Fruit fly (Drosophila melanogaster) whole organism, embryonic: ENCODE results near the gene Sil1.

Experiments
- B-H1 ChIP-seq: fragments of 200-800 bp; sonication (Bioruptor generic); IDR thresholded peaks from 3 replicates; pipeline ENCODE4 v1.3.6; 2022; ENCODE audit warnings: missing biosample characterization, missing genetic modification characterization
- BEAF-32 ChIP-seq: fragments of 200-800 bp; sonication (Bioruptor generic); optimal IDR thresholded peaks from 3 replicates; lab custom pipeline; 2017; ENCODE audit warnings: missing biosample characterization, missing genetic modification characterization, mild to moderate bottlenecking, moderate library complexity, missing genetic modification reagents
- Blimp-1 ChIP-seq: fragments of 200-800 bp; sonication (Bioruptor generic); optimal IDR thresholded peaks from 3 replicates; lab custom pipeline; 2018; ENCODE audit warnings: missing biosample characterization, missing genetic modification characterization, mild to moderate bottlenecking, moderate library complexity, missing genetic modification reagents
- CG10274 ChIP-seq: fragments of 200-800 bp; sonication (Bioruptor generic); optimal IDR thresholded peaks from 3 replicates; lab custom pipeline; 2017; ENCODE audit warnings: missing biosample characterization, mild to moderate bottlenecking, missing genetic modification characterization
- CG10366 ChIP-seq: fragments of 200-800 bp; sonication (Bioruptor generic); IDR thresholded peaks from 2 replicates; pipeline ENCODE4 v1.3.6; 2022; ENCODE audit warnings: missing biosample characterization, missing genetic modification characterization
- CG10959 ChIP-seq: fragments of 200-800 bp; sonication (Bioruptor generic); IDR thresholded peaks from 2 replicates; pipeline ENCODE4 v1.3.6; 2022; ENCODE audit warnings: missing biosample characterization, missing genetic modification characterization
- CG12071 ChIP-seq: fragments of 200-800 bp; sonication (Bioruptor generic); optimal IDR thresholded peaks from 3 replicates; lab custom pipeline; 2018; ENCODE audit warnings: missing biosample characterization, mild to moderate bottlenecking, missing genetic modification characterization
- CG15011 ChIP-seq: fragments of 200-800 bp; sonication (Bioruptor generic); optimal IDR thresholded peaks from 3 replicates; lab custom pipeline; 2018; ENCODE audit warnings: missing biosample characterization, mild to moderate bottlenecking, missing genetic modification characterization
- CG1647 ChIP-seq: fragments of 200-800 bp; sonication (Bioruptor generic); optimal IDR thresholded peaks from 3 replicates; lab custom pipeline; 2016; ENCODE audit warnings: missing biosample characterization, missing genetic modification characterization
- CG18262 ChIP-seq: fragments of 200-800 bp; optimal IDR thresholded peaks from 3 replicates; lab custom pipeline; 2019; ENCODE audit warnings: missing biosample characterization, mild to moderate bottlenecking, missing genetic modification characterization, moderate library complexity
- CG18599 ChIP-seq: fragments of 200-800 bp; sonication (Bioruptor generic); optimal IDR thresholded peaks from 3 replicates; lab custom pipeline; 2017; ENCODE audit warnings: missing biosample characterization, missing genetic modification characterization, mild to moderate bottlenecking, moderate library complexity, missing genetic modification reagents
- CG4617 ChIP-seq: fragments of 200-800 bp; sonication (Bioruptor generic); optimal IDR thresholded peaks from 3 replicates; lab custom pipeline; 2016; ENCODE audit warnings: missing biosample characterization, missing genetic modification characterization, borderline replicate concordance
- CG5245 ChIP-seq: fragments of 200-800 bp; sonication (Bioruptor generic); optimal IDR thresholded peaks from 3 replicates; lab custom pipeline; 2016; ENCODE audit warnings: missing biosample characterization, missing genetic modification characterization
- CG6175 ChIP-seq: fragments of 200-800 bp; sonication (Bioruptor generic); IDR thresholded peaks from 3 replicates; pipeline ENCODE4 v1.3.6; 2022; ENCODE audit warnings: missing biosample characterization, missing genetic modification characterization
- CG6654 ChIP-seq: fragments of 200-800 bp; sonication (Bioruptor generic); optimal IDR thresholded peaks from 2 replicates; lab custom pipeline; 2017; ENCODE audit warnings: missing biosample characterization, mild to moderate bottlenecking, missing genetic modification characterization
- CG6854 ChIP-seq: fragments of 200-800 bp; sonication (Bioruptor generic); optimal IDR thresholded peaks from 3 replicates; lab custom pipeline; 2017; ENCODE audit warnings: missing biosample characterization, mild to moderate bottlenecking, missing genetic modification characterization
- CG7745 ChIP-seq: fragments of 200-800 bp; sonication (Bioruptor generic); optimal IDR thresholded peaks from 2 replicates; lab custom pipeline; 2018; ENCODE audit warnings: missing biosample characterization, mild to moderate bottlenecking, missing genetic modification characterization, moderate library complexity
- CG7928 ChIP-seq: fragments of 200-800 bp; sonication (Bioruptor generic); optimal IDR thresholded peaks from 2 replicates; lab custom pipeline; 2017; ENCODE audit warnings: missing biosample characterization, mild to moderate bottlenecking, missing genetic modification characterization
- D19A ChIP-seq: fragments of 200-800 bp; optimal IDR thresholded peaks from 3 replicates; lab custom pipeline; 2019; ENCODE audit warnings: missing biosample characterization, mild to moderate bottlenecking, missing genetic modification characterization, moderate library complexity
- Dll ChIP-seq: fragments of 200-800 bp; sonication (Bioruptor generic); IDR thresholded peaks from 4 replicates; pipeline ENCODE4 v1.3.6; 2022; ENCODE audit warnings: missing biosample characterization, missing genetic modification characterization; ENCODE audit not compliant: partially characterized antibody
- Dref ChIP-seq: fragments of 200-800 bp; sonication (Bioruptor generic); IDR thresholded peaks from 2 replicates; pipeline ENCODE4 v1.3.6; 2022; ENCODE audit warnings: missing biosample characterization, missing genetic modification characterization
- E2f1 ChIP-seq: fragments of 200-800 bp; sonication (Bioruptor generic); IDR thresholded peaks from 2 replicates; pipeline ENCODE4 v1.3.6; 2022; ENCODE audit warnings: missing biosample characterization, missing genetic modification characterization
- H2.0 ChIP-seq: fragments of 200-800 bp; sonication (Bioruptor generic); IDR thresholded peaks from 2 replicates; pipeline ENCODE4 v1.3.6; 2022; ENCODE audit warnings: missing biosample characterization, missing genetic modification characterization
- HLH54F ChIP-seq: fragments of 200-800 bp; sonication (Bioruptor generic); optimal IDR thresholded peaks from 3 replicates; lab custom pipeline; 2016; ENCODE audit warnings: missing biosample characterization, missing genetic modification characterization
- HLHmδ ChIP-seq: fragments of 200-800 bp; sonication (Bioruptor generic); optimal IDR thresholded peaks from 2 replicates; lab custom pipeline; 2018; ENCODE audit warnings: missing biosample characterization, mild to moderate bottlenecking, missing genetic modification characterization, moderate library complexity
- Hmr ChIP-seq: fragments of 200-800 bp; sonication (Bioruptor generic); optimal IDR thresholded peaks from 3 replicates; lab custom pipeline; 2017; ENCODE audit warnings: mild to moderate bottlenecking, missing biosample characterization, missing genetic modification reagents, missing genetic modification characterization
- Hr39 ChIP-seq: fragments of >200 bp; optimal IDR thresholded peaks from 2 replicates; lab custom pipeline; 2017
- Hr78 ChIP-seq, 2 experiments: fragments of 200-800 bp in 1 of 2; fragments of >200 bp in 1 of 2; sonication (Bioruptor generic) in 1 of 2; optimal IDR thresholded peaks; 2 replicates each; lab custom pipeline; 2017 to 2019; ENCODE audit warnings: missing biosample characterization in 2 of 2, missing genetic modification characterization in 2 of 2, mild to moderate bottlenecking in 1 of 2, moderate library complexity in 1 of 2
- MESR4 ChIP-seq: fragments of 200-800 bp; sonication (Bioruptor generic); optimal IDR thresholded peaks from 2 replicates; lab custom pipeline; 2018; ENCODE audit warnings: missing biosample characterization, mild to moderate bottlenecking, missing genetic modification characterization, moderate library complexity
- Meics ChIP-seq: fragments of 200-800 bp; sonication (Bioruptor generic); optimal IDR thresholded peaks from 2 replicates; lab custom pipeline; 2017; ENCODE audit warnings: missing biosample characterization, mild to moderate bottlenecking, missing genetic modification characterization
- NfI ChIP-seq: fragments of 200-800 bp; sonication (Bioruptor generic); optimal IDR thresholded peaks from 3 replicates; lab custom pipeline; 2018; ENCODE audit warnings: missing biosample characterization, mild to moderate bottlenecking, missing genetic modification characterization, moderate library complexity
- PHDP ChIP-seq: fragments of 200-800 bp; sonication (Bioruptor generic); optimal IDR thresholded peaks from 3 replicates; lab custom pipeline; 2018; ENCODE audit warnings: missing biosample characterization, mild to moderate bottlenecking, missing genetic modification characterization, moderate library complexity
- Sox102F ChIP-seq: fragments of 200-800 bp; sonication (Bioruptor generic); optimal IDR thresholded peaks from 2 replicates; lab custom pipeline; 2018; ENCODE audit warnings: missing biosample characterization, mild to moderate bottlenecking, missing genetic modification characterization, moderate library complexity
- Xbp1 ChIP-seq: fragments of 200-800 bp; sonication (Bioruptor generic); optimal IDR thresholded peaks from 3 replicates; lab custom pipeline; 2016; ENCODE audit warnings: missing biosample characterization, mild to moderate bottlenecking, missing genetic modification characterization
- abd-A ChIP-seq: fragments of 200-800 bp; sonication (Bioruptor generic); optimal IDR thresholded peaks from 3 replicates; lab custom pipeline; 2019; ENCODE audit warnings: missing biosample characterization, mild to moderate bottlenecking, missing genetic modification characterization, moderate library complexity
- ase ChIP-seq: fragments of 200-800 bp; sonication (Bioruptor generic); IDR thresholded peaks from 3 replicates; pipeline ENCODE4 v1.3.6; 2022; ENCODE audit warnings: missing biosample characterization, missing genetic modification characterization
- bcd ChIP-seq: fragments of 200-800 bp; sonication (Bioruptor generic); optimal IDR thresholded peaks from 2 replicates; lab custom pipeline; 2017; ENCODE audit warnings: missing biosample characterization, mild to moderate bottlenecking, missing genetic modification characterization
- cwo ChIP-seq: fragments of 200-800 bp; sonication (Bioruptor generic); optimal IDR thresholded peaks from 3 replicates; lab custom pipeline; 2017; ENCODE audit warnings: missing biosample characterization, missing genetic modification characterization, mild to moderate bottlenecking, moderate library complexity, missing genetic modification reagents
- disco-r ChIP-seq: fragments of 200-800 bp; sonication (Bioruptor generic); optimal IDR thresholded peaks from 2 replicates; lab custom pipeline; 2016; ENCODE audit warnings: missing biosample characterization, missing genetic modification characterization
- fd102C ChIP-seq: fragments of 200-800 bp; sonication (Bioruptor generic); optimal IDR thresholded peaks from 2 replicates; lab custom pipeline; 2018; ENCODE audit warnings: missing biosample characterization, mild to moderate bottlenecking, missing genetic modification characterization, moderate library complexity
- gfzf ChIP-seq: fragments of 200-800 bp; sonication (Bioruptor generic); optimal IDR thresholded peaks from 2 replicates; lab custom pipeline; 2016; ENCODE audit warnings: missing biosample characterization, mild to moderate bottlenecking, missing genetic modification characterization, moderate library complexity
- jigr1 ChIP-seq: fragments of 200-800 bp; sonication (Bioruptor generic); IDR thresholded peaks from 3 replicates; pipeline ENCODE4 v1.3.6; 2022; ENCODE audit warnings: missing biosample characterization, missing genetic modification characterization
- kay ChIP-seq: fragments of 200-800 bp; sonication (Bioruptor generic); optimal IDR thresholded peaks from 2 replicates; lab custom pipeline; 2016; ENCODE audit warnings: missing biosample characterization, missing genetic modification characterization
- maf-S ChIP-seq: fragments of 200-800 bp; sonication (Bioruptor generic); optimal IDR thresholded peaks from 2 replicates; lab custom pipeline; 2016; ENCODE audit warnings: missing biosample characterization, missing genetic modification characterization
- pzg ChIP-seq: fragments of 200-800 bp; sonication (Bioruptor generic); optimal IDR thresholded peaks from 3 replicates; lab custom pipeline; 2018; ENCODE audit warnings: missing biosample characterization, mild to moderate bottlenecking, missing genetic modification characterization, moderate library complexity
- ro ChIP-seq: fragments of 200-800 bp; sonication (Bioruptor generic); IDR thresholded peaks from 2 replicates; pipeline ENCODE4 v1.3.6; 2022; ENCODE audit warnings: missing biosample characterization, missing genetic modification characterization
- sc ChIP-seq, 3 experiments: fragments of >200 bp in 2 of 3; fragments of 200-800 bp in 1 of 3; sonication (Bioruptor generic) in 1 of 3; optimal IDR thresholded peaks; 2 replicates in 2 of 3; 3 replicates in 1 of 3; lab custom pipeline; 2017; ENCODE audit warnings: mild to moderate bottlenecking in 1 of 3, missing biosample characterization in 1 of 3, missing genetic modification characterization in 1 of 3, missing genetic modification reagents in 1 of 3
- schlank ChIP-seq: fragments of 200-800 bp; sonication (Bioruptor generic); optimal IDR thresholded peaks from 2 replicates; lab custom pipeline; 2018; ENCODE audit warnings: missing biosample characterization, mild to moderate bottlenecking, missing genetic modification characterization
- vfl ChIP-seq: fragments of 200-800 bp; sonication (Bioruptor generic); optimal IDR thresholded peaks from 2 replicates; lab custom pipeline; 2016; ENCODE audit warnings: missing biosample characterization, missing genetic modification characterization
- vnd ChIP-seq: fragments of 200-800 bp; sonication (Bioruptor generic); IDR thresholded peaks from 3 replicates; pipeline ENCODE4 v1.3.6; 2022; ENCODE audit warnings: missing biosample characterization, missing genetic modification characterization; ENCODE audit not compliant: partially characterized antibody
- yki ChIP-seq: fragments of >200 bp; optimal IDR thresholded peaks from 3 replicates; lab custom pipeline; 2018

Gene Sil1

DNA sequence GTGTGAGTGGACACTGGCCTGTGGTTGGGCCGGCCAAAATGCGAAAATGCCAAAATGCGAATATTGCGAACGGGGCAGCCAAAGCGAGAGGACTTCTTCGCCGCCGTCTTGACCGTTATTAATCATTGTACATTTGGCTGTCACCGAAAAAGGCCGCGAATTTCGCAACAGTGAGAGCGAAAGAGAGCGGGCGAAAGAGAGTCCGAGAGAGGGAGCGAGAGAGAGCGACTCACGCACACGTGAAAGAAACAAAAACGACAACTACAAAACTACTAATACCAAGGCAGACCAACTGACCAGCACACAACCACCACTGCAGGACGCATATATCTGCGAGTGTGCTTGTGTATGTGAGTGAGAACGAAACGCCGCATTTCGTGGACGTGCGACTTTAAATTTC is 50.8 kb downstream of the Sil1 start:
- no peak for TF ChIP-seq Hr78 (GFP tag; optimal IDR thresholded peaks at IDR 0.05; lab: Kevin White, UChicago)
- no peak for TF ChIP-seq D19A (tag; lab: Kevin White, UChicago)
- no peak for TF ChIP-seq CG10366 (GFP tag; lab: Robert Waterston, UW)
- no peak for TF ChIP-seq maf-S (GFP tag; lab: Kevin White, UChicago)
- no peak for TF ChIP-seq abd-A (tag; lab: Kevin White, UChicago)
- no peak for TF ChIP-seq kay
- no peak for TF ChIP-seq BEAF-32
- no peak for TF ChIP-seq CG4617 (GFP tag; lab: Kevin White, UChicago)
- TF ChIP-seq HLH54F (GFP tag; lab: Kevin White, UChicago), result no peak
- no peak for TF ChIP-seq CG1647 (GFP tag; lab: Kevin White, UChicago)
- TF ChIP-seq E2f1, result no peak
- no peak for TF ChIP-seq jigr1 (GFP tag; lab: Robert Waterston, UW)
- TF ChIP-seq Dll (GFP tag; lab: Robert Waterston, UW), result 0 out of 4 replicates have a peak, but pooled peaks have one; percentile 22
- TF ChIP-seq Hmr (GFP tag; lab: Kevin White, UChicago), result no peak
- TF ChIP-seq MESR4 (GFP tag; lab: Kevin White, UChicago), result no peak
- no peak for TF ChIP-seq ro (GFP tag; lab: Robert Waterston, UW)
- peak; percentile 68 for TF ChIP-seq yki
- no peak for TF ChIP-seq disco-r (GFP tag; lab: Kevin White, UChicago)
- no peak for TF ChIP-seq CG6854 (GFP tag; lab: Kevin White, UChicago)
- no peak for TF ChIP-seq CG7745
- TF ChIP-seq CG12071 (GFP tag; lab: Kevin White, UChicago), result no peak
- no peak for TF ChIP-seq CG15011 (GFP tag; lab: Kevin White, UChicago)
- TF ChIP-seq cwo (GFP tag; lab: Kevin White, UChicago), result no peak
- no peak for TF ChIP-seq H2.0 (GFP tag; lab: Robert Waterston, UW)
- TF ChIP-seq gfzf (GFP tag; lab: Kevin White, UChicago), result no peak
- no peak for TF ChIP-seq Hr39 (lab: Kevin White, UChicago)
- TF ChIP-seq vfl (GFP tag; lab: Kevin White, UChicago), result no peak
- TF ChIP-seq HLHmδ, result no peak
- TF ChIP-seq CG7928 (GFP tag; lab: Kevin White, UChicago), result no peak
- no peak for TF ChIP-seq fd102C (GFP tag; lab: Kevin White, UChicago)
- TF ChIP-seq ase (GFP tag; lab: Robert Waterston, UW), result no peak
- no peak for TF ChIP-seq schlank (tag; lab: Kevin White, UChicago)
- TF ChIP-seq B-H1 (GFP tag; lab: Robert Waterston, UW), result no peak
- no peak for TF ChIP-seq Sox102F (GFP tag; lab: Kevin White, UChicago)
- no peak for TF ChIP-seq NfI (GFP tag; lab: Kevin White, UChicago)
- TF ChIP-seq CG10959, result no peak
- no peak for TF ChIP-seq Blimp-1
- no peak for TF ChIP-seq sc (optimal IDR thresholded peaks at IDR 0.05; lab: Kevin White, UChicago)
- TF ChIP-seq sc (GFP tag; optimal IDR thresholded peaks at IDR 0.05; lab: Kevin White, UChicago), result no peak
- TF ChIP-seq CG5245 (GFP tag; lab: Kevin White, UChicago), result no peak
- TF ChIP-seq Meics (GFP tag; lab: Kevin White, UChicago), result no peak
- TF ChIP-seq vnd, result no peak
- no peak for TF ChIP-seq PHDP (tag; lab: Kevin White, UChicago)
- TF ChIP-seq Dref, result no peak
- TF ChIP-seq CG10274 (GFP tag; lab: Kevin White, UChicago), result no peak
- TF ChIP-seq Xbp1 (GFP tag; lab: Kevin White, UChicago), result no peak
- TF ChIP-seq pzg (GFP tag; lab: Kevin White, UChicago), result no peak
- no peak for TF ChIP-seq bcd (GFP tag; lab: Kevin White, UChicago)
- no peak for TF ChIP-seq CG6654 (GFP tag; lab: Kevin White, UChicago)
- no peak for TF ChIP-seq CG18262
- TF ChIP-seq CG6175 (GFP tag; lab: Robert Waterston, UW), result no peak
- TF ChIP-seq CG18599 (GFP tag; lab: Kevin White, UChicago), result no peak
